Worm (Caenorhabditis elegans): ENCODE results near the gene R04F11.3.

DNA sequence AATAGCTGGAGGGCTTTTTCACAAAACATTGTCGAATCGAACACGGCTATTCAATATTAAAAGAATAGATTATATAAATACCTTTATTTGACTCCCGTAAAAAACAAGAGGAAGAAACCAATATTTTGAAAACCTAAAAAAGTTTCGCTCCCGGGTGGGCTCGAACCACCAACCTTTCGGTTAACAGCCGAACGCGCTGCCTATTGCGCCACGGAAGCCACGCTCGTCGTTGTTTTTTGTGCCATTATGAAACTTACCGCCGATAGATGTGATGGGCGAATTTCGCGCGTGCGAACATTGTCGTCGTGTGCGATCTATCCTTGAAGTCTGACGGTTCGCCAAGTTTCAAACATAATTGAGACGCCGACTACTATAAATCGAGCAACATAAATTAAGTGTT lies 14.8 kb upstream of the R04F11.3 start:
- TF ChIP-seq lin-35 (GFP tag; optimal IDR thresholded peaks at IDR 0.05) = peak; percentile 30 to 45
- TF ChIP-seq dpl-1 (GFP tag; optimal IDR thresholded peaks at IDR 0.05) = peak in 2 of 3 experiments; percentile 22 to 32
- no peak for TF ChIP-seq nhr-28 (tag; optimal IDR thresholded peaks at IDR 0.05)
- peak in 1 of 2 experiments; percentile 42 for TF ChIP-seq mdl-1 (tag; optimal IDR thresholded peaks at IDR 0.05)
- no peak for TF ChIP-seq zip-4 (GFP tag; optimal IDR thresholded peaks at IDR 0.05)
- no peak for TF ChIP-seq egl-27 (tag; optimal IDR thresholded peaks at IDR 0.05)
- TF ChIP-seq ceh-88 (GFP tag; IDR thresholded peaks at IDR 0.05) = no peak
- no peak for TF ChIP-seq lir-3 (tag; optimal IDR thresholded peaks at IDR 0.05; ENCODE audit: poor library complexity)
